Worm (Caenorhabditis elegans) whole organism, L1 larva: ENCODE results near the gene srd-47.

Experiments used
- C16A3.4 ChIP-seq: fragments of 150-350 bp; optimal IDR thresholded peaks from 2 replicates; lab custom pipeline; 2014; ENCODE audit warnings: missing biosample characterization, missing genetic modification characterization
- F16B12.6 ChIP-seq: fragments of 150-350 bp; optimal IDR thresholded peaks from 2 replicates; lab custom pipeline; 2014; ENCODE audit warnings: missing biosample characterization, missing genetic modification characterization
- aha-1 ChIP-seq: fragments of 150-350 bp; optimal IDR thresholded peaks from 2 replicates; lab custom pipeline; 2014; ENCODE audit warnings: missing biosample characterization, missing genetic modification characterization
- alr-1 ChIP-seq: fragments of 200-800 bp; sonication (Bioruptor generic); optimal IDR thresholded peaks from 2 replicates; lab custom pipeline; 2018; ENCODE audit warnings: borderline replicate concordance, mild to moderate bottlenecking, missing genetic modification characterization, missing compliant biosample characterization
- aly-2 ChIP-seq: fragments of 150-350 bp; optimal IDR thresholded peaks from 2 replicates; lab custom pipeline; 2014; ENCODE audit warnings: missing biosample characterization, missing genetic modification characterization
- ama-1 ChIP-seq: fragments of 150-350 bp; optimal IDR thresholded peaks from 2 replicates; lab custom pipeline; 2014
- blmp-1 ChIP-seq: fragments of 150-350 bp; optimal IDR thresholded peaks from 2 replicates; lab custom pipeline; 2014; ENCODE audit warnings: missing biosample characterization, missing genetic modification characterization
- ceh-63 ChIP-seq: fragments of 200-800 bp; sonication (Bioruptor generic); optimal IDR thresholded peaks from 2 replicates; lab custom pipeline; 2018; ENCODE audit warnings: mild to moderate bottlenecking, missing genetic modification characterization, missing compliant biosample characterization
- ceh-8 ChIP-seq: fragments of 200-800 bp; sonication (Bioruptor generic); optimal IDR thresholded peaks from 2 replicates; lab custom pipeline; 2018; ENCODE audit warnings: mild to moderate bottlenecking, missing genetic modification characterization, moderate library complexity, missing compliant biosample characterization
- efl-3 ChIP-seq: fragments of 200-800 bp; sonication (Bioruptor generic); optimal IDR thresholded peaks from 2 replicates; lab custom pipeline; 2018; ENCODE audit warnings: mild to moderate bottlenecking, missing genetic modification characterization, missing compliant biosample characterization
- egl-27 ChIP-seq, 2 experiments: fragments of 150-350 bp in 1 of 2; sonication (generic microtip); optimal IDR thresholded peaks; 3 replicates each; lab custom pipeline; 2017 to 2018; ENCODE audit warnings: missing biosample characterization in 2 of 2, missing genetic modification characterization in 2 of 2, missing genetic modification reagents in 2 of 2
- elt-3 ChIP-seq, 6 experiments: fragments of 150-350 bp in 1 of 6; sonication (generic microtip); optimal IDR thresholded peaks; 2 replicates each; lab custom pipeline; 2017 to 2018; ENCODE audit warnings: missing biosample characterization in 6 of 6, missing genetic modification characterization in 6 of 6, inconsistent platforms in 1 of 6
- fkh-10 ChIP-seq: sonication (generic microtip); optimal IDR thresholded peaks from 2 replicates; lab custom pipeline; 2017; ENCODE audit warnings: missing biosample characterization, missing genetic modification reagents, missing genetic modification characterization
- fkh-4 ChIP-seq: sonication (generic microtip); optimal IDR thresholded peaks from 2 replicates; lab custom pipeline; 2016; ENCODE audit warnings: missing compliant biosample characterization, missing genetic modification characterization, borderline replicate concordance
- grh-1 ChIP-seq: fragments of 200-800 bp; sonication (Bioruptor generic); IDR thresholded peaks from 2 replicates; pipeline ENCODE4 v1.3.6; 2022; ENCODE audit warnings: missing genetic modification reagents, missing genetic modification characterization, missing compliant biosample characterization
- hlh-17 ChIP-seq: fragments of 200-800 bp; sonication (Bioruptor generic); optimal IDR thresholded peaks from 2 replicates; lab custom pipeline; 2018; ENCODE audit warnings: missing genetic modification characterization, mild to moderate bottlenecking, missing compliant biosample characterization, moderate library complexity, borderline replicate concordance
- irx-1 ChIP-seq: sonication (generic microtip); optimal IDR thresholded peaks from 2 replicates; lab custom pipeline; 2016; ENCODE audit warnings: missing genetic modification characterization, missing compliant biosample characterization
- lin-13 ChIP-seq: fragments of 150-350 bp; optimal IDR thresholded peaks from 2 replicates; lab custom pipeline; 2014; ENCODE audit warnings: missing biosample characterization, missing genetic modification reagents, missing genetic modification characterization
- lin-35 ChIP-seq, 2 experiments: fragments of 150-350 bp; optimal IDR thresholded peaks; 2 replicates each; lab custom pipeline; 2014; ENCODE audit warnings: missing biosample characterization in 2 of 2, missing genetic modification characterization in 2 of 2, missing genetic modification reagents in 2 of 2
- lin-39 ChIP-seq: fragments of 150-350 bp; optimal IDR thresholded peaks from 2 replicates; lab custom pipeline; 2014; ENCODE audit warnings: missing biosample characterization, missing genetic modification reagents, missing genetic modification characterization
- lsy-2 ChIP-seq, 2 experiments: fragments of 150-350 bp; optimal IDR thresholded peaks; 2 replicates each; lab custom pipeline; 2014; ENCODE audit warnings: missing biosample characterization in 2 of 2, missing genetic modification characterization in 2 of 2
- mab-9 ChIP-seq: fragments of 200-800 bp; sonication (Bioruptor generic); IDR thresholded peaks from 2 replicates; pipeline ENCODE4 v1.3.6; 2022; ENCODE audit warnings: missing genetic modification reagents, missing genetic modification characterization, missing compliant biosample characterization
- mef-2 ChIP-seq: fragments of 150-350 bp; optimal IDR thresholded peaks from 2 replicates; lab custom pipeline; 2014; ENCODE audit warnings: missing biosample characterization, missing genetic modification characterization
- mep-1 ChIP-seq: fragments of 150-350 bp; optimal IDR thresholded peaks from 2 replicates; lab custom pipeline; 2014; ENCODE audit warnings: missing biosample characterization, missing genetic modification characterization
- nhr-11 ChIP-seq: fragments of 150-350 bp; optimal IDR thresholded peaks from 2 replicates; lab custom pipeline; 2014; ENCODE audit warnings: missing biosample characterization, missing genetic modification characterization
- nhr-28 ChIP-seq: fragments of 150-350 bp; optimal IDR thresholded peaks from 2 replicates; lab custom pipeline; 2014; ENCODE audit warnings: missing biosample characterization, missing genetic modification characterization
- nhr-47 ChIP-seq: sonication (generic microtip); optimal IDR thresholded peaks from 2 replicates; lab custom pipeline; 2016; ENCODE audit warnings: mild to moderate bottlenecking, missing genetic modification characterization, moderate library complexity, missing compliant biosample characterization
- nhr-71 ChIP-seq: sonication (generic microtip); optimal IDR thresholded peaks from 2 replicates; lab custom pipeline; 2016; ENCODE audit warnings: mild to moderate bottlenecking, missing genetic modification characterization, moderate library complexity, missing compliant biosample characterization
- nhr-85 ChIP-seq: sonication (generic microtip); peaks from one replicate; lab custom pipeline; 2016; ENCODE audit warnings: missing genetic modification characterization, inconsistent platforms, missing compliant biosample characterization
- pag-3 ChIP-seq: sonication (generic microtip); optimal IDR thresholded peaks from 2 replicates; lab custom pipeline; 2017; ENCODE audit warnings: missing genetic modification characterization, mild to moderate bottlenecking, missing compliant biosample characterization, antibody characterized with exemption, borderline replicate concordance; ENCODE audit not compliant: insufficient read depth
- pax-3 ChIP-seq: fragments of 200-800 bp; sonication (Bioruptor generic); optimal IDR thresholded peaks from 2 replicates; lab custom pipeline; 2018; ENCODE audit warnings: mild to moderate bottlenecking, missing genetic modification characterization, moderate library complexity, missing compliant biosample characterization
- pqm-1 ChIP-seq: sonication (generic microtip); optimal IDR thresholded peaks from 3 replicates; lab custom pipeline; 2017; ENCODE audit warnings: missing biosample characterization, missing genetic modification characterization
- rnt-1 ChIP-seq: sonication (generic microtip); optimal IDR thresholded peaks from 2 replicates; lab custom pipeline; 2016; ENCODE audit warnings: mild to moderate bottlenecking, missing genetic modification characterization, moderate library complexity, missing compliant biosample characterization
- skn-1 ChIP-seq: fragments of 150-350 bp; optimal IDR thresholded peaks from 2 replicates; lab custom pipeline; 2014; ENCODE audit warnings: missing biosample characterization, missing genetic modification characterization
- snpc-4 ChIP-seq: fragments of 150-350 bp; optimal IDR thresholded peaks from 2 replicates; lab custom pipeline; 2014; ENCODE audit warnings: missing biosample characterization, missing genetic modification characterization
- sox-4 ChIP-seq: sonication (generic microtip); optimal IDR thresholded peaks from 2 replicates; lab custom pipeline; 2016; ENCODE audit warnings: missing genetic modification characterization, missing compliant biosample characterization
- sup-37 ChIP-seq: fragments of 200-800 bp; sonication (Bioruptor generic); optimal IDR thresholded peaks from 2 replicates; lab custom pipeline; 2018; ENCODE audit warnings: mild to moderate bottlenecking, missing genetic modification characterization, missing compliant biosample characterization
- swsn-7 ChIP-seq: sonication (generic microtip); optimal IDR thresholded peaks from 2 replicates; lab custom pipeline; 2016; ENCODE audit warnings: missing genetic modification characterization, missing compliant biosample characterization
- unc-130 ChIP-seq: fragments of 150-350 bp; optimal IDR thresholded peaks from 2 replicates; lab custom pipeline; 2017; ENCODE audit warnings: missing biosample characterization, missing genetic modification characterization, inconsistent platforms
- unc-62 ChIP-seq: fragments of 150-350 bp; optimal IDR thresholded peaks from 2 replicates; lab custom pipeline; 2014; ENCODE audit warnings: missing biosample characterization, missing genetic modification reagents, missing genetic modification characterization
- unc-98 ChIP-seq: fragments of 200-800 bp; sonication (Bioruptor generic); IDR thresholded peaks from 2 replicates; pipeline ENCODE4 v1.3.6; 2022; ENCODE audit warnings: missing genetic modification characterization, missing compliant biosample characterization
- zag-1 ChIP-seq: fragments of 150-350 bp; optimal IDR thresholded peaks from 2 replicates; lab custom pipeline; 2014; ENCODE audit warnings: missing biosample characterization, missing genetic modification characterization
- ztf-11 ChIP-seq, 2 experiments: sonication (generic microtip); optimal IDR thresholded peaks; 2 replicates each; lab custom pipeline; 2016 to 2017; ENCODE audit warnings: missing genetic modification characterization in 2 of 2, missing biosample characterization in 1 of 2, missing compliant biosample characterization in 1 of 2
- ztf-4 ChIP-seq: fragments of 150-350 bp; optimal IDR thresholded peaks from 2 replicates; lab custom pipeline; 2014; ENCODE audit warnings: missing biosample characterization, missing genetic modification characterization

Gene srd-47

ce11 chrX:12362951-12363486 lies 29.6 kb downstream of the srd-47 start (continued):
- TF ChIP-seq lin-13 (GFP tag; lab: Kevin White, UChicago) (peak; percentile 96), ceh-8 (GFP tag; lab: Kevin White, UChicago) (peak; percentile 96), lsy-2 (tag; optimal IDR thresholded peaks at IDR 0.05; lab: Kevin White, UChicago) (peak; percentile 96), mef-2 (tag; lab: Kevin White, UChicago) (peak; percentile 74), elt-3 (tag; optimal IDR thresholded peaks at IDR 0.05; lab: Kevin White, UChicago) (peak in 4 of 6 experiments; percentile 54 to 100 (median 89)), unc-62 (GFP tag; lab: Kevin White, UChicago) (no peak), pag-3 (peak; percentile 76), nhr-28 (tag; lab: Kevin White, UChicago) (peak; percentile 64), sup-37 (GFP tag; lab: Kevin White, UChicago) (peak; percentile 88), aly-2 (tag; lab: Kevin White, UChicago) (peak; percentile 99), ztf-4 (peak; percentile 96), irx-1 (tag; lab: Kevin White, UChicago) (peak; percentile 99), F16B12.6 (tag; lab: Kevin White, UChicago) (no peak), efl-3 (GFP tag; lab: Kevin White, UChicago) (peak; percentile 67), ceh-63 (GFP tag; lab: Kevin White, UChicago) (peak; percentile 77), unc-130 (no peak), nhr-47 (tag; lab: Kevin White, UChicago) (peak; percentile 99), swsn-7 (tag; lab: Kevin White, UChicago) (peak; percentile 98), egl-27 (tag; optimal IDR thresholded peaks at IDR 0.05; lab: Kevin White, UChicago) (peak; percentile 76 to 84), snpc-4 (tag; lab: Kevin White, UChicago) (peak; percentile 93), nhr-85 (tag; lab: Kevin White, UChicago) (peak; percentile 98), lin-35 (GFP tag; optimal IDR thresholded peaks at IDR 0.05; lab: Kevin White, UChicago) (peak; percentile 56 to 93), mab-9 (GFP tag; lab: Robert Waterston, UW) (peak; percentile 92), pax-3 (tag; lab: Kevin White, UChicago) (peak; percentile 93), aha-1 (tag; lab: Kevin White, UChicago) (peak; percentile 92), nhr-71 (tag; lab: Kevin White, UChicago) (peak; percentile 98), fkh-4 (tag; lab: Kevin White, UChicago) (peak; percentile 88), sox-4 (peak; percentile 99), nhr-11 (peak; percentile 100), grh-1 (GFP tag; lab: Robert Waterston, UW) (peak; percentile 92), rnt-1 (tag; lab: Kevin White, UChicago) (peak; percentile 95), C16A3.4 (tag; lab: Kevin White, UChicago) (peak; percentile 99), alr-1 (no peak), hlh-17 (GFP tag; lab: Kevin White, UChicago) (no peak), fkh-10 (peak; percentile 99), skn-1 (tag; lab: Kevin White, UChicago) (peak; percentile 98), unc-98 (GFP tag; lab: Robert Waterston, UW) (peak; percentile 68), pqm-1 (tag; lab: Kevin White, UChicago) (peak; percentile 89), mep-1 (peak; percentile 100), zag-1 (tag; lab: Kevin White, UChicago) (peak; percentile 84), lin-39 (tag; lab: Kevin White, UChicago) (peak; percentile 100), ztf-11 (tag; optimal IDR thresholded peaks at IDR 0.05; lab: Kevin White, UChicago) (peak; percentile 49 to 89), blmp-1 (tag; lab: Kevin White, UChicago) (peak; percentile 54), ama-1 (no peak)
